In the genomic region with DNA sequence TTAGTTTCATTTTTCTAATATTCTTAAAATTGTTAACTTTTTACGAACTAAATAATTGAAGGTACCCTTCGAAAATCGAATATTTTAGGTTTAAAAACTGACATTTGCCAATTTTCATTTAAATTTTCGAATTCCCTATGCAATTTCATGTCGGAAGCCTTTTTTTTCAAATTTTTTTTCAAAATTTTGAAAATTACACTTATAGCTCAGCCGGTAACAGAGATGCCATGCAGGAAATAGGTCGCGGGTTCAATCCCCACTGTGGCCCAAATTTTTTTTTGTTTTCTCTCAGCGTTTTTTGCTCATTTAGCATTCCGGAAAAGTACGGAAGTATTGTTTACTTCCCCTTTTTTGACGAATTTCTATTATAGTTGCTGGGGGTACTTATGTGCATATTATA, we compare ENCODE assay signal across 2 worm cellular contexts.
A peak's percentile ranks its signal among the peaks of the same experiment; 100 is the strongest.
TF ChIP-seq lines count a peak whose summit lies in the region.

No protein-coding gene starts in this region.

TF ChIP-seq in whole organism, L4 larva, 104 proteins besides CTCF, POLR2A, EP300 and RAD21:
- TF ChIP-seq F10B5.3 (tag; optimal IDR thresholded peaks at IDR 0.05; lab: Kevin White, UChicago) (no peak), skn-1 (tag; optimal IDR thresholded peaks at IDR 0.05; lab: Kevin White, UChicago) (no peak), lin-38 (GFP tag; IDR thresholded peaks at IDR 0.05; lab: Robert Waterston, UW) (peak; percentile 34)

TF ChIP-seq in whole organism, young adult, 124 proteins besides CTCF, POLR2A, EP300 and RAD21:
- TF ChIP-seq unc-62 (GFP tag; optimal IDR thresholded peaks at IDR 0.05; lab: Kevin White, UChicago) (no peak), B0261.1 (tag; optimal IDR thresholded peaks at IDR 0.05; lab: Kevin White, UChicago) (peak; percentile 45), rpc-1 (optimal IDR thresholded peaks at IDR 0.05; lab: Kevin White, UChicago) (no peak), rpc-1 (tag; optimal IDR thresholded peaks at IDR 0.05; lab: Kevin White, UChicago) (peak; percentile 63), tbp1 (GFP tag; optimal IDR thresholded peaks at IDR 0.05; lab: Kevin White, UChicago) (peak; percentile 72)
